Worm (Caenorhabditis elegans): Measurements from ENCODE around the gene nlp-51.

Gene nlp-51

DNA sequence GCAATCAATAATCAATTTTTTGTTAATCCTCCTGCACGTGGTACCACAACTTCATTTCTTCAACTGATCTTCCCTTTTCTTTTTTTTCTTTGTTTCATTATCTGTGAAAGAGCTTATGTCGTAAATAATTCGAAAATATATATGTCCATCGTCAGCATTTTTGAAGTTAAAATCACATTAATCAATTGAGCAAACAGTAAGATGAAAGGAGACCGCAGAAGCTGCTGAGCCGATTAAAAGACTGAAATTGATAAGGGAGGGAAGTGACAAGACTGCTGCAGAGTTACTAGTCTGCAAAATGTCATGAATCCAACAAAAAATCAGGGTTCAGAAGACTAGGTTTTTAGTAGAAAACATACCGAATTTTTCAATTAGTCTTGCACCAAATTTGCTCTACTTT, 35.7 kb downstream of the nlp-51 start:
- TF ChIP-seq ref-2 (tag; optimal IDR thresholded peaks at IDR 0.05) (no peak), pha-4 (tag; optimal IDR thresholded peaks at IDR 0.05) (no peak), sdc-2 (tag; optimal IDR thresholded peaks at IDR 0.05) (no peak), ceh-14 (tag; optimal IDR thresholded peaks at IDR 0.05) (no peak), dmd-4 (tag; optimal IDR thresholded peaks at IDR 0.05; ENCODE audit: borderline replicate concordance) (no peak), zip-5 (tag; optimal IDR thresholded peaks at IDR 0.05) (no peak), ceh-30 (tag; optimal IDR thresholded peaks at IDR 0.05) (no peak), ets-4 (tag; optimal IDR thresholded peaks at IDR 0.05) (no peak), C38D4.7 (GFP tag; optimal IDR thresholded peaks at IDR 0.05) (no peak), unc-42 (tag; optimal IDR thresholded peaks at IDR 0.05) (no peak), gmeb-2 (tag; optimal IDR thresholded peaks at IDR 0.05) (no peak), Y22D7AL.16 (tag; optimal IDR thresholded peaks at IDR 0.05) (no peak), ceh-6 (GFP tag; optimal IDR thresholded peaks at IDR 0.05) (no peak)

ce11 chrII:11283013-11283412, 36.5 kb downstream of the nlp-51 start:
- TF ChIP-seq pha-4 (tag; optimal IDR thresholded peaks at IDR 0.05) (no peak), unc-55 (GFP tag; optimal IDR thresholded peaks at IDR 0.05) (peak; percentile 28), odd-2 (tag; optimal IDR thresholded peaks at IDR 0.05) (no peak), pat-9 (tag; optimal IDR thresholded peaks at IDR 0.05) (no peak), elt-2 (tag; optimal IDR thresholded peaks at IDR 0.05) (no peak), sox-2 (GFP tag; IDR thresholded peaks at IDR 0.05) (no peak), K09A11.1 (tag; optimal IDR thresholded peaks at IDR 0.05; ENCODE audit: insufficient read depth) (no peak), ceh-9 (tag; optimal IDR thresholded peaks at IDR 0.05) (no peak), hlh-8 (tag; optimal IDR thresholded peaks at IDR 0.05) (no peak), pqm-1 (tag; optimal IDR thresholded peaks at IDR 0.05) (no peak), ceh-31 (tag; optimal IDR thresholded peaks at IDR 0.05) (no peak), tbx-2 (tag; optimal IDR thresholded peaks at IDR 0.05) (peak; percentile 6), zip-5 (tag; optimal IDR thresholded peaks at IDR 0.05) (no peak), C08G9.2 (tag; optimal IDR thresholded peaks at IDR 0.05) (no peak), Y22D7AL.16 (tag; optimal IDR thresholded peaks at IDR 0.05) (no peak), C38D4.7 (GFP tag; optimal IDR thresholded peaks at IDR 0.05) (no peak), ceh-24 (tag; optimal IDR thresholded peaks at IDR 0.05) (no peak)

DNA sequence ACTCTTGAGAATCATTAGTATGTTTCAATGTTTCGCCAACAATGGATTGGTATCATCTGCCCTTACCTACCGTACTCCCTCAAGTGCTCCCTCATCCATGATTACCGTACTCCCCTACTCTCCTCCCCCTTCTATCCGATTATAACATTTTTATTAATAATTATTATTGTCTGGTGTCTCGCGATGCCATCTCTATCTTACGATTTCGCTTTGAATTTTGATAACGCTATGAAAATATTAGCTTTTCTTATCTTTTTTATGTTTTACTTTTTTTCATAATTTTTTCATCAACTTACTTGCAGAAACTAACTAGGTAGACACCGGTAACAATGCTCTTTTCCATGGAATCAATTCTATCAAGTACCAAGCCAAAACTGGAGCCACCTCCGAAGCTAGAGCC, 37.8 kb downstream of the nlp-51 start, which contains the start of gene unc-130:
TSS of gene unc-130 (plus strand) at position 301 of the 400 bp plus-strand sequence.
- TF ChIP-seq fkh-6 (tag; optimal IDR thresholded peaks at IDR 0.05) (no peak), ztf-16 (tag; optimal IDR thresholded peaks at IDR 0.05) (no peak), syd-9 (tag; optimal IDR thresholded peaks at IDR 0.05) (no peak), K09A11.1 (tag; optimal IDR thresholded peaks at IDR 0.05; ENCODE audit: insufficient read depth) (no peak), ets-4 (tag; optimal IDR thresholded peaks at IDR 0.05) (no peak), pag-3 (tag; optimal IDR thresholded peaks at IDR 0.05; ENCODE audit: borderline replicate concordance) (no peak), dve-1 (tag; optimal IDR thresholded peaks at IDR 0.05) (no peak), ceh-19 (GFP tag; optimal IDR thresholded peaks at IDR 0.05) (no peak), dmd-4 (tag; optimal IDR thresholded peaks at IDR 0.05; ENCODE audit: borderline replicate concordance) (no peak), hlh-15 (tag; optimal IDR thresholded peaks at IDR 0.05) (no peak), ceh-6 (GFP tag; optimal IDR thresholded peaks at IDR 0.05) (no peak), ceh-31 (tag; optimal IDR thresholded peaks at IDR 0.05) (no peak), hlh-8 (tag; optimal IDR thresholded peaks at IDR 0.05) (no peak), pros-1 (tag; optimal IDR thresholded peaks at IDR 0.05) (no peak), ceh-9 (tag; optimal IDR thresholded peaks at IDR 0.05) (no peak), zip-5 (tag; optimal IDR thresholded peaks at IDR 0.05) (no peak)

- TF ChIP-seq mec-3 (tag; optimal IDR thresholded peaks at IDR 0.05; ENCODE audit: borderline replicate concordance) (no peak), F13H6.1 (tag; optimal IDR thresholded peaks at IDR 0.05) (no peak), ceh-48 (tag; optimal IDR thresholded peaks at IDR 0.05) (no peak), zip-5 (tag; optimal IDR thresholded peaks at IDR 0.05) (no peak), dve-1 (tag; optimal IDR thresholded peaks at IDR 0.05) (no peak), ceh-30 (tag; optimal IDR thresholded peaks at IDR 0.05) (no peak), eyg-1 (tag; optimal IDR thresholded peaks at IDR 0.05) (no peak), pag-3 (tag; optimal IDR thresholded peaks at IDR 0.05; ENCODE audit: borderline replicate concordance) (no peak), sdc-2 (tag; optimal IDR thresholded peaks at IDR 0.05) (no peak), hlh-6 (tag; optimal IDR thresholded peaks at IDR 0.05) (no peak), fkh-6 (tag; optimal IDR thresholded peaks at IDR 0.05) (no peak), K09A11.1 (tag; optimal IDR thresholded peaks at IDR 0.05; ENCODE audit: insufficient read depth) (no peak), ceh-22 (tag; optimal IDR thresholded peaks at IDR 0.05) (no peak), tbx-7 (tag; optimal IDR thresholded peaks at IDR 0.05) (no peak), C08G9.2 (tag; optimal IDR thresholded peaks at IDR 0.05) (no peak), odd-2 (tag; optimal IDR thresholded peaks at IDR 0.05) (no peak), pax-1 (tag; optimal IDR thresholded peaks at IDR 0.05) (no peak)
These were observed 38.3 kb downstream of the nlp-51 start for ce11 chrII:11281177-11281576.

Data from whole organism, late embryonic.